Fruit fly (Drosophila melanogaster) S2 (cell line): ENCODE data around the gene GstD7.

Source experiments
- CG8478 ChIP-seq: fragments of >200 bp; optimal IDR thresholded peaks from 2 replicates; lab custom pipeline; 2018
- CTCF ChIP-seq, 2 experiments: fragments of >200 bp; optimal IDR thresholded peaks; 2 replicates each; lab custom pipeline; 2018

DNA sequence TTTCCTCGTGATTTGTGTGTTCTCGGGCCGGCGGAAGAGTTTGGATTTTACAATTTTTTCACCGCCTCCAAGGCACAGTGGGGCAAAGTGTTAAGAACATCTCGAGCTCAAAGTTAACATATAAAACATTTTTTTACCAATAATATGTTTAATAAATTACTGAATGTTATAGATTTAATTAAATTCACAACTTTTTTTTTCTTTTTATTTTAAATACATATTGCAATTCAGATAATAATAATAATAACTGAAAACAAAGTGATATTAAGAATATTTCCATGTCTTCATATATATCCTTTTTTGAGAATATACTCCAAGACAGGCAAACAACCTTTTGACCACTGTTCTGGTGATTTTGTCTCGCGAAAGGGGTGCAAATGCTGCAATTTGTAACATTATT lies 32.3 kb upstream of the GstD7 start:
- TF ChIP-seq CG8478 (lab: Kevin White, UChicago) (no peak), CTCF (optimal IDR thresholded peaks at IDR 0.05; lab: Kevin White, UChicago) (no peak)
